Fruit fly (Drosophila melanogaster) whole organism, prepupa: ENCODE results near the gene mthl7.

Experiments used
- Blimp-1 ChIP-seq: fragments of 200-800 bp; sonication (Bioruptor generic); optimal IDR thresholded peaks from 3 replicates; lab custom pipeline; 2017; ENCODE audit warnings: missing biosample characterization, missing genetic modification characterization, mild to moderate bottlenecking, moderate library complexity, missing genetic modification reagents
- CG10631 ChIP-seq: fragments of 200-800 bp; sonication (Bioruptor generic); optimal IDR thresholded peaks from 2 replicates; lab custom pipeline; 2016; ENCODE audit warnings: missing biosample characterization, missing genetic modification characterization
- CG10669 ChIP-seq: fragments of 200-800 bp; sonication (Bioruptor generic); optimal IDR thresholded peaks from 3 replicates; lab custom pipeline; 2018; ENCODE audit warnings: missing biosample characterization, mild to moderate bottlenecking, missing genetic modification characterization, moderate library complexity
- CG11294 ChIP-seq: fragments of 200-800 bp; sonication (Bioruptor generic); IDR thresholded peaks from 2 replicates; pipeline ENCODE4 v1.3.6; 2022; ENCODE audit warnings: missing biosample characterization, missing genetic modification characterization
- CG11762 ChIP-seq: fragments of 200-800 bp; sonication (Bioruptor generic); optimal IDR thresholded peaks from 3 replicates; lab custom pipeline; 2016; ENCODE audit warnings: missing biosample characterization, missing genetic modification characterization; ENCODE audit not compliant: insufficient read depth
- CG11902 ChIP-seq: fragments of 200-800 bp; sonication (Bioruptor generic); optimal IDR thresholded peaks from 3 replicates; lab custom pipeline; 2016; ENCODE audit warnings: missing biosample characterization, missing genetic modification characterization
- CG15336 ChIP-seq: fragments of 200-800 bp; sonication (Bioruptor generic); IDR thresholded peaks from 2 replicates; pipeline ENCODE4 v1.3.6; 2022; ENCODE audit warnings: missing biosample characterization, missing genetic modification characterization
- CG16779 ChIP-seq: fragments of 200-800 bp; sonication (Bioruptor generic); optimal IDR thresholded peaks from 3 replicates; lab custom pipeline; 2017; ENCODE audit warnings: missing biosample characterization, mild to moderate bottlenecking, missing genetic modification characterization
- CG3032 ChIP-seq: fragments of 200-800 bp; optimal IDR thresholded peaks from 2 replicates; lab custom pipeline; 2019; ENCODE audit warnings: missing biosample characterization, mild to moderate bottlenecking, missing genetic modification characterization, moderate library complexity
- CG31627 ChIP-seq: fragments of 200-800 bp; sonication (Bioruptor generic); optimal IDR thresholded peaks from 3 replicates; lab custom pipeline; 2016; ENCODE audit warnings: missing biosample characterization, missing genetic modification characterization
- CG32006 ChIP-seq: fragments of 200-800 bp; sonication (Bioruptor generic); optimal IDR thresholded peaks from 3 replicates; lab custom pipeline; 2017; ENCODE audit warnings: missing biosample characterization, mild to moderate bottlenecking, missing genetic modification characterization
- CG34406 ChIP-seq: fragments of 200-800 bp; sonication (Bioruptor generic); optimal IDR thresholded peaks from 3 replicates; lab custom pipeline; 2016; ENCODE audit warnings: missing biosample characterization, missing genetic modification characterization
- CG3919 ChIP-seq: fragments of 200-800 bp; sonication (Bioruptor generic); optimal IDR thresholded peaks from 3 replicates; lab custom pipeline; 2016; ENCODE audit warnings: missing biosample characterization, missing genetic modification characterization
- CG6163 ChIP-seq: fragments of 200-800 bp; sonication (Bioruptor generic); IDR thresholded peaks from 3 replicates; pipeline ENCODE4 v1.3.6; 2022; ENCODE audit warnings: missing biosample characterization, missing genetic modification characterization
- CG6792 ChIP-seq: fragments of 200-800 bp; sonication (Bioruptor generic); optimal IDR thresholded peaks from 3 replicates; lab custom pipeline; 2016; ENCODE audit warnings: missing biosample characterization, missing genetic modification characterization
- CG6808 ChIP-seq: fragments of 200-800 bp; sonication (Bioruptor generic); optimal IDR thresholded peaks from 3 replicates; lab custom pipeline; 2017; ENCODE audit warnings: missing biosample characterization, missing genetic modification characterization, mild to moderate bottlenecking, moderate library complexity, missing genetic modification reagents
- CG6854 ChIP-seq: fragments of 200-800 bp; sonication (Bioruptor generic); optimal IDR thresholded peaks from 2 replicates; lab custom pipeline; 2017; ENCODE audit warnings: missing biosample characterization, mild to moderate bottlenecking, missing genetic modification characterization
- CG8319 ChIP-seq: fragments of 200-800 bp; sonication (Bioruptor generic); optimal IDR thresholded peaks from 3 replicates; lab custom pipeline; 2016; ENCODE audit warnings: missing biosample characterization, missing genetic modification characterization
- CG8632 ChIP-seq: fragments of 200-800 bp; sonication (Bioruptor generic); optimal IDR thresholded peaks from 3 replicates; lab custom pipeline; 2016; ENCODE audit warnings: missing biosample characterization, missing genetic modification characterization
- CG9139 ChIP-seq: fragments of 200-800 bp; sonication (Bioruptor generic); optimal IDR thresholded peaks from 3 replicates; lab custom pipeline; 2017; ENCODE audit warnings: missing biosample characterization, mild to moderate bottlenecking, missing genetic modification characterization
- Eip75B ChIP-seq: fragments of 200-800 bp; sonication (Bioruptor generic); optimal IDR thresholded peaks from 3 replicates; lab custom pipeline; 2016; ENCODE audit warnings: missing biosample characterization, missing genetic modification characterization
- Eip93F ChIP-seq: fragments of 200-800 bp; sonication (Bioruptor generic); optimal IDR thresholded peaks from 2 replicates; lab custom pipeline; 2016; ENCODE audit warnings: missing biosample characterization, mild to moderate bottlenecking, missing genetic modification characterization
- Ets21C ChIP-seq: fragments of 200-800 bp; sonication (Bioruptor generic); optimal IDR thresholded peaks from 3 replicates; lab custom pipeline; 2016; ENCODE audit warnings: missing biosample characterization, missing genetic modification characterization
- Ets96B ChIP-seq: fragments of 200-800 bp; optimal IDR thresholded peaks from 2 replicates; lab custom pipeline; 2019; ENCODE audit warnings: missing biosample characterization, mild to moderate bottlenecking, missing genetic modification characterization, moderate library complexity
- Hr39 ChIP-seq: fragments of 200-800 bp; sonication (Bioruptor generic); optimal IDR thresholded peaks from 2 replicates; lab custom pipeline; 2016; ENCODE audit warnings: missing biosample characterization, missing genetic modification characterization
- Lpt ChIP-seq: fragments of 200-800 bp; sonication (Bioruptor generic); optimal IDR thresholded peaks from 3 replicates; lab custom pipeline; 2016; ENCODE audit warnings: missing biosample characterization, missing genetic modification characterization
- Met ChIP-seq: fragments of 200-800 bp; sonication (Bioruptor generic); optimal IDR thresholded peaks from 3 replicates; lab custom pipeline; 2016; ENCODE audit warnings: missing biosample characterization, missing genetic modification characterization
- OdsH ChIP-seq: fragments of 200-800 bp; sonication (Bioruptor generic); optimal IDR thresholded peaks from 3 replicates; lab custom pipeline; 2016; ENCODE audit warnings: missing biosample characterization, missing genetic modification characterization
- Smox ChIP-seq: fragments of 200-800 bp; sonication (Bioruptor generic); optimal IDR thresholded peaks from 3 replicates; lab custom pipeline; 2016; ENCODE audit warnings: missing biosample characterization, missing genetic modification characterization
- Sox102F ChIP-seq: fragments of 200-800 bp; sonication (Bioruptor generic); optimal IDR thresholded peaks from 2 replicates; lab custom pipeline; 2016; ENCODE audit warnings: missing biosample characterization, mild to moderate bottlenecking, missing genetic modification characterization
- Sox14 ChIP-seq: fragments of 200-800 bp; sonication (Bioruptor generic); optimal IDR thresholded peaks from 3 replicates; lab custom pipeline; 2016; ENCODE audit warnings: missing biosample characterization, missing genetic modification characterization
- Sox15 ChIP-seq: fragments of 200-800 bp; sonication (Bioruptor generic); optimal IDR thresholded peaks from 3 replicates; lab custom pipeline; 2016; ENCODE audit warnings: missing biosample characterization, missing genetic modification characterization
- achi ChIP-seq: fragments of 200-800 bp; sonication (Bioruptor generic); optimal IDR thresholded peaks from 3 replicates; lab custom pipeline; 2016; ENCODE audit warnings: missing biosample characterization, missing genetic modification characterization
- acj6 ChIP-seq: fragments of 200-800 bp; sonication (Bioruptor generic); optimal IDR thresholded peaks from 3 replicates; lab custom pipeline; 2016; ENCODE audit warnings: missing biosample characterization, missing genetic modification characterization
- cyc ChIP-seq: fragments of 200-800 bp; sonication (Bioruptor generic); optimal IDR thresholded peaks from 3 replicates; lab custom pipeline; 2016; ENCODE audit warnings: missing biosample characterization, missing genetic modification characterization
- dac ChIP-seq: fragments of 200-800 bp; sonication (Bioruptor generic); optimal IDR thresholded peaks from 2 replicates; lab custom pipeline; 2017; ENCODE audit warnings: missing biosample characterization, mild to moderate bottlenecking, missing genetic modification characterization
- dsx ChIP-seq: fragments of 200-800 bp; optimal IDR thresholded peaks from 3 replicates; lab custom pipeline; 2019; ENCODE audit warnings: missing biosample characterization, mild to moderate bottlenecking, missing genetic modification characterization, moderate library complexity; ENCODE audit not compliant: poor library complexity, severe bottlenecking
- eg ChIP-seq: fragments of 200-800 bp; sonication (Bioruptor generic); IDR thresholded peaks from 3 replicates; pipeline ENCODE4 v1.3.6; 2022; ENCODE audit warnings: missing biosample characterization, missing genetic modification characterization
- esn ChIP-seq: fragments of 200-800 bp; sonication (Bioruptor generic); optimal IDR thresholded peaks from 2 replicates; lab custom pipeline; 2016; ENCODE audit warnings: missing biosample characterization, mild to moderate bottlenecking, missing genetic modification characterization, moderate library complexity
- fd59A ChIP-seq: fragments of 200-800 bp; sonication (Bioruptor generic); optimal IDR thresholded peaks from 2 replicates; lab custom pipeline; 2017; ENCODE audit warnings: missing biosample characterization, mild to moderate bottlenecking, missing genetic modification characterization, missing genetic modification reagents
- lz ChIP-seq: fragments of 200-800 bp; sonication (Bioruptor generic); optimal IDR thresholded peaks from 3 replicates; lab custom pipeline; 2016; ENCODE audit warnings: missing biosample characterization, missing genetic modification characterization
- net ChIP-seq: fragments of 200-800 bp; sonication (Bioruptor generic); optimal IDR thresholded peaks from 3 replicates; lab custom pipeline; 2016; ENCODE audit warnings: missing biosample characterization, missing genetic modification characterization
- salr ChIP-seq, 2 experiments: fragments of 200-800 bp; sonication (Bioruptor generic); optimal IDR thresholded peaks; 3 replicates each; lab custom pipeline; 2016 to 2018; ENCODE audit warnings: missing biosample characterization in 2 of 2, missing genetic modification characterization in 2 of 2, mild to moderate bottlenecking in 1 of 2
- ss ChIP-seq, 2 experiments: fragments of 200-800 bp; sonication (Bioruptor generic); optimal IDR thresholded peaks; 2 replicates in 1 of 2; 3 replicates in 1 of 2; lab custom pipeline; 2017 to 2018; ENCODE audit warnings: mild to moderate bottlenecking in 2 of 2, missing biosample characterization in 2 of 2, missing genetic modification characterization in 2 of 2, moderate library complexity in 1 of 2
- svp ChIP-seq: fragments of 200-800 bp; sonication (Bioruptor generic); peaks from one replicate; lab custom pipeline; 2016; ENCODE audit warnings: missing biosample characterization, missing genetic modification characterization
- topi ChIP-seq: fragments of 200-800 bp; sonication (Bioruptor generic); optimal IDR thresholded peaks from 3 replicates; lab custom pipeline; 2016; ENCODE audit warnings: missing biosample characterization, missing genetic modification characterization

mthl7 gene

dm6 chr3L:8197779-8198279 is 17.5 kb upstream of the mthl7 start, which contains the start of the genes UbcE2M and Dhps:
Gene UbcE2M, minus strand, starts transcription at chr3L:8197987.
Gene Dhps, plus strand, starts transcription at chr3L:8198207.
- TF ChIP-seq Hr39 (GFP tag; lab: Kevin White, UChicago) (peak; percentile 29), CG11294 (peak; percentile 11; the same call in 1 of the 2 replicates), achi (GFP tag; lab: Kevin White, UChicago) (peak; percentile 20), esn (GFP tag; lab: Kevin White, UChicago) (peak; percentile 63), CG10631 (GFP tag; lab: Kevin White, UChicago) (peak; percentile 89), cyc (GFP tag; lab: Kevin White, UChicago) (peak; percentile 69), Ets96B (peak; percentile 65), Smox (GFP tag; lab: Kevin White, UChicago) (no peak), CG6792 (GFP tag; lab: Kevin White, UChicago) (peak; percentile 41), Eip75B (no peak), CG11762 (GFP tag; lab: Kevin White, UChicago) (peak; percentile 34), Sox14 (peak; percentile 23), CG8632 (GFP tag; lab: Kevin White, UChicago) (peak; percentile 52), CG32006 (GFP tag; lab: Kevin White, UChicago) (peak; percentile 28), CG6163 (GFP tag; lab: Robert Waterston, UW) (peak; percentile 62; the same call in 1 of the 3 replicates), Sox15 (GFP tag; lab: Kevin White, UChicago) (peak; percentile 76), CG15336 (GFP tag; lab: Robert Waterston, UW) (peak; percentile 55), salr (GFP tag; optimal IDR thresholded peaks at IDR 0.05; lab: Kevin White, UChicago) (peak in 1 of 2 experiments; percentile 6), Eip93F (GFP tag; lab: Kevin White, UChicago) (peak; percentile 10), Met (no peak), CG16779 (no peak), topi (GFP tag; lab: Kevin White, UChicago) (no peak), acj6 (GFP tag; lab: Kevin White, UChicago) (peak; percentile 67), Ets21C (GFP tag; lab: Kevin White, UChicago) (no peak), CG9139 (GFP tag; lab: Kevin White, UChicago) (no peak), net (GFP tag; lab: Kevin White, UChicago) (no peak), fd59A (GFP tag; lab: Kevin White, UChicago) (no peak), dsx (no peak), CG3919 (GFP tag; lab: Kevin White, UChicago) (no peak), CG6808 (GFP tag; lab: Kevin White, UChicago) (no peak), CG6854 (no peak), lz (GFP tag; lab: Kevin White, UChicago) (peak; percentile 73), CG11902 (GFP tag; lab: Kevin White, UChicago) (peak; percentile 60), CG34406 (GFP tag; lab: Kevin White, UChicago) (no peak), CG31627 (GFP tag; lab: Kevin White, UChicago) (peak; percentile 74), Blimp-1 (GFP tag; lab: Kevin White, UChicago) (peak; percentile 58), CG3032 (tag; lab: Kevin White, UChicago) (peak; percentile 69), eg (GFP tag; lab: Robert Waterston, UW) (peak; percentile 72; the same call in 2 of the 3 replicates), dac (no peak)

dm6 chr3L:8193016-8193415 is 12.7 kb upstream of the mthl7 start, which contains the start of gene CG7387:
Gene CG7387, minus strand, starts transcription at chr3L:8193116.
- no peak for TF ChIP-seq Hr39 (GFP tag; lab: Kevin White, UChicago)
- no peak for TF ChIP-seq CG16779
- no peak for TF ChIP-seq Eip75B
- TF ChIP-seq ss (GFP tag; optimal IDR thresholded peaks at IDR 0.05; lab: Kevin White, UChicago), result no peak
- TF ChIP-seq Lpt (GFP tag; lab: Kevin White, UChicago), result no peak
- no peak for TF ChIP-seq OdsH (GFP tag; lab: Kevin White, UChicago)
- no peak for TF ChIP-seq CG8319 (GFP tag; lab: Kevin White, UChicago)
- TF ChIP-seq net (GFP tag; lab: Kevin White, UChicago), result no peak
- TF ChIP-seq svp (GFP tag; lab: Kevin White, UChicago), result no peak
- TF ChIP-seq achi (GFP tag; lab: Kevin White, UChicago), result no peak
- no peak for TF ChIP-seq Sox14
- no peak for TF ChIP-seq CG10669
- TF ChIP-seq Sox102F (GFP tag; lab: Kevin White, UChicago), result no peak
- no peak for TF ChIP-seq CG34406 (GFP tag; lab: Kevin White, UChicago)
